Worm (Caenorhabditis elegans): ENCODE measurements around the gene set-24.

ce11 chrII:12130868-12131267, at the start of gene set-24:
- no peak for TF ChIP-seq pha-4 (tag; optimal IDR thresholded peaks at IDR 0.05)
- no peak for TF ChIP-seq snpc-4 (tag; optimal IDR thresholded peaks at IDR 0.05)
- TF ChIP-seq mml-1 (tag; optimal IDR thresholded peaks at IDR 0.05), result no peak
- TF ChIP-seq unc-62 (GFP tag; optimal IDR thresholded peaks at IDR 0.05), result no peak
- TF ChIP-seq nhr-28 (tag; optimal IDR thresholded peaks at IDR 0.05), result no peak
- TF ChIP-seq nhr-76 (tag; optimal IDR thresholded peaks at IDR 0.05), result no peak
- TF ChIP-seq ztf-4 (tag; optimal IDR thresholded peaks at IDR 0.05), result no peak
- TF ChIP-seq pqm-1 (tag; optimal IDR thresholded peaks at IDR 0.05), result no peak
- no peak for TF ChIP-seq zag-1 (tag; optimal IDR thresholded peaks at IDR 0.05)

Measured in whole organism, L3 larva.